Worm (Caenorhabditis elegans): ENCODE measurements around the gene egl-36.

The egl-36 gene

ce11 chrX:10717019-10717418 is 17.1 kb upstream of the egl-36 start, which contains the start of gene T01C1.4:
TSS of gene T01C1.4 (minus strand) at chrX:10717119.
- TF ChIP-seq C17E4.6 (GFP tag; IDR thresholded peaks at IDR 0.05) (no peak), efl-1 (GFP tag; optimal IDR thresholded peaks at IDR 0.05) (no peak), Y53G8AR.9 (GFP tag; conservative IDR thresholded peaks at IDR 0.05) (no peak), ztf-25 (GFP tag; IDR thresholded peaks at IDR 0.05) (no peak)

- no peak for TF ChIP-seq lag-1 (GFP tag; IDR thresholded peaks at IDR 0.05)
- TF ChIP-seq aptf-3 (GFP tag; IDR thresholded peaks at IDR 0.05) = no peak
- TF ChIP-seq attf-3 (GFP tag; conservative IDR thresholded peaks at IDR 0.05) = no peak
- TF ChIP-seq hrde-1 (tag; optimal IDR thresholded peaks at IDR 0.05; ENCODE audit: borderline replicate concordance) = no peak
- TF ChIP-seq Y67H2A.10 (GFP tag; conservative IDR thresholded peaks at IDR 0.05) = no peak
- no peak for TF ChIP-seq ama-1 (optimal IDR thresholded peaks at IDR 0.05)
- TF ChIP-seq ama-1 (GFP tag; optimal IDR thresholded peaks at IDR 0.05) = no peak
- TF ChIP-seq snpc-1.3 (tag; optimal IDR thresholded peaks at IDR 0.05; ENCODE audit: insufficient read depth) = no peak
- TF ChIP-seq F10E7.11 (tag; optimal IDR thresholded peaks at IDR 0.05) = no peak
Measured at ce11 chrX:10721954-10722353, 12.2 kb upstream of the egl-36 start, which contains the start of gene mbr-1. TSS of gene mbr-1 (minus strand) at chrX:10722054.

ce11 chrX:10727696-10728095 is 6.4 kb upstream of the egl-36 start:
- TF ChIP-seq gei-17 (GFP tag; optimal IDR thresholded peaks at IDR 0.05) = no peak
- no peak for TF ChIP-seq egl-44 (GFP tag; IDR thresholded peaks at IDR 0.05)
- no peak for TF ChIP-seq ceh-79 (tag; optimal IDR thresholded peaks at IDR 0.05)
- no peak for TF ChIP-seq somi-1 (GFP tag; optimal IDR thresholded peaks at IDR 0.05)
- TF ChIP-seq unc-130 (GFP tag; optimal IDR thresholded peaks at IDR 0.05) = no peak
- TF ChIP-seq cebp-1 (GFP tag; IDR thresholded peaks at IDR 0.05) = no peak
- no peak for TF ChIP-seq cebp-1 (tag; optimal IDR thresholded peaks at IDR 0.05)
- no peak for TF ChIP-seq F37B4.10 (GFP tag; IDR thresholded peaks at IDR 0.05)
- no peak for TF ChIP-seq snpc-1.1 (tag; optimal IDR thresholded peaks at IDR 0.05; ENCODE audit: insufficient read depth)
- no peak for TF ChIP-seq ekl-4 (GFP tag; IDR thresholded peaks at IDR 0.05)
- no peak for TF ChIP-seq repo-1 (tag; optimal IDR thresholded peaks at IDR 0.05)
- TF ChIP-seq D2030.7 (GFP tag; IDR thresholded peaks at IDR 0.05) = no peak
- TF ChIP-seq F52B5.7 (tag; optimal IDR thresholded peaks at IDR 0.05) = no peak
- no peak for TF ChIP-seq ztf-6 (GFP tag; IDR thresholded peaks at IDR 0.05)

- no peak for TF ChIP-seq cebp-1 (GFP tag; IDR thresholded peaks at IDR 0.05)
- no peak for TF ChIP-seq cebp-1 (tag; optimal IDR thresholded peaks at IDR 0.05)
- TF ChIP-seq rpc-1 (optimal IDR thresholded peaks at IDR 0.05) = peak; percentile 81
- TF ChIP-seq rpc-1 (tag; optimal IDR thresholded peaks at IDR 0.05) = peak; percentile 96
- no peak for TF ChIP-seq egl-18 (GFP tag; IDR thresholded peaks at IDR 0.05)
- no peak for TF ChIP-seq F55B11.4 (tag; optimal IDR thresholded peaks at IDR 0.05; ENCODE audit: borderline replicate concordance, insufficient read depth)
- TF ChIP-seq ekl-4 (GFP tag; IDR thresholded peaks at IDR 0.05) = no peak
- TF ChIP-seq ztf-18 (tag; optimal IDR thresholded peaks at IDR 0.05) = peak; percentile 55
- TF ChIP-seq F10E7.11 (tag; optimal IDR thresholded peaks at IDR 0.05) = no peak
- TF ChIP-seq F22D6.2 (tag; optimal IDR thresholded peaks at IDR 0.05) = no peak
- peak; percentile 52 for TF ChIP-seq mxl-1 (tag; optimal IDR thresholded peaks at IDR 0.05)
- TF ChIP-seq pbrm-1 (GFP tag; IDR thresholded peaks at IDR 0.05) = no peak; the same call in 1 of the 2 replicates
- TF ChIP-seq sptf-2 (GFP tag; optimal IDR thresholded peaks at IDR 0.05) = no peak
- peak; percentile 62 for TF ChIP-seq F23B12.7 (tag; optimal IDR thresholded peaks at IDR 0.05; ENCODE audit: insufficient read depth)
- peak; percentile 54 for TF ChIP-seq F49E8.2 (tag; optimal IDR thresholded peaks at IDR 0.05; ENCODE audit: insufficient read depth)
- no peak for TF ChIP-seq zfh-2 (GFP tag; conservative IDR thresholded peaks at IDR 0.05)
- TF ChIP-seq rec-8 (tag; optimal IDR thresholded peaks at IDR 0.05) = peak; percentile 41 to 57
- no peak for TF ChIP-seq ceh-58 (GFP tag; IDR thresholded peaks at IDR 0.05)
- no peak for TF ChIP-seq ceh-40 (GFP tag; IDR thresholded peaks at IDR 0.05)
- peak; percentile 23; the same call in 1 of the 2 replicates for TF ChIP-seq hmg-20 (GFP tag; IDR thresholded peaks at IDR 0.05)
- no peak for TF ChIP-seq lsl-1 (GFP tag; optimal IDR thresholded peaks at IDR 0.05)
- no peak for TF ChIP-seq F39B2.1 (GFP tag; IDR thresholded peaks at IDR 0.05)
Measured at ce11 chrX:10731837-10732236, 2.3 kb upstream of the egl-36 start.
